Fruit fly (Drosophila melanogaster) whole organism, prepupa: ENCODE measurements around the gene CG5265.

ENCODE experiments used
- Blimp-1 ChIP-seq: fragments of 200-800 bp; sonication (Bioruptor generic); optimal IDR thresholded peaks from 3 replicates; lab custom pipeline; 2017; ENCODE audit warnings: missing biosample characterization, missing genetic modification characterization, mild to moderate bottlenecking, moderate library complexity, missing genetic modification reagents
- CG11294 ChIP-seq: fragments of 200-800 bp; sonication (Bioruptor generic); IDR thresholded peaks from 2 replicates; pipeline ENCODE4 v1.3.6; 2022; ENCODE audit warnings: missing biosample characterization, missing genetic modification characterization
- CG11762 ChIP-seq: fragments of 200-800 bp; sonication (Bioruptor generic); optimal IDR thresholded peaks from 3 replicates; lab custom pipeline; 2016; ENCODE audit warnings: missing biosample characterization, missing genetic modification characterization; ENCODE audit not compliant: insufficient read depth
- CG11902 ChIP-seq: fragments of 200-800 bp; sonication (Bioruptor generic); optimal IDR thresholded peaks from 3 replicates; lab custom pipeline; 2016; ENCODE audit warnings: missing biosample characterization, missing genetic modification characterization
- CG1621 ChIP-seq: fragments of 200-800 bp; sonication (Bioruptor generic); optimal IDR thresholded peaks from 3 replicates; lab custom pipeline; 2018; ENCODE audit warnings: missing biosample characterization, mild to moderate bottlenecking, missing genetic modification characterization
- CG16779 ChIP-seq: fragments of 200-800 bp; sonication (Bioruptor generic); optimal IDR thresholded peaks from 3 replicates; lab custom pipeline; 2017; ENCODE audit warnings: missing biosample characterization, mild to moderate bottlenecking, missing genetic modification characterization
- CG3032 ChIP-seq: fragments of 200-800 bp; optimal IDR thresholded peaks from 2 replicates; lab custom pipeline; 2019; ENCODE audit warnings: missing biosample characterization, mild to moderate bottlenecking, missing genetic modification characterization, moderate library complexity
- CG31627 ChIP-seq: fragments of 200-800 bp; sonication (Bioruptor generic); optimal IDR thresholded peaks from 3 replicates; lab custom pipeline; 2016; ENCODE audit warnings: missing biosample characterization, missing genetic modification characterization
- CG32006 ChIP-seq: fragments of 200-800 bp; sonication (Bioruptor generic); optimal IDR thresholded peaks from 3 replicates; lab custom pipeline; 2017; ENCODE audit warnings: missing biosample characterization, mild to moderate bottlenecking, missing genetic modification characterization
- CG34406 ChIP-seq: fragments of 200-800 bp; sonication (Bioruptor generic); optimal IDR thresholded peaks from 3 replicates; lab custom pipeline; 2016; ENCODE audit warnings: missing biosample characterization, missing genetic modification characterization
- CG3919 ChIP-seq: fragments of 200-800 bp; sonication (Bioruptor generic); optimal IDR thresholded peaks from 3 replicates; lab custom pipeline; 2016; ENCODE audit warnings: missing biosample characterization, missing genetic modification characterization
- CG4318 ChIP-seq: fragments of 200-800 bp; sonication (Bioruptor generic); optimal IDR thresholded peaks from 3 replicates; lab custom pipeline; 2017; ENCODE audit warnings: missing biosample characterization, mild to moderate bottlenecking, missing genetic modification characterization
- CG6163 ChIP-seq: fragments of 200-800 bp; sonication (Bioruptor generic); IDR thresholded peaks from 3 replicates; pipeline ENCODE4 v1.3.6; 2022; ENCODE audit warnings: missing biosample characterization, missing genetic modification characterization
- CG6792 ChIP-seq: fragments of 200-800 bp; sonication (Bioruptor generic); optimal IDR thresholded peaks from 3 replicates; lab custom pipeline; 2016; ENCODE audit warnings: missing biosample characterization, missing genetic modification characterization
- CG6808 ChIP-seq: fragments of 200-800 bp; sonication (Bioruptor generic); optimal IDR thresholded peaks from 3 replicates; lab custom pipeline; 2017; ENCODE audit warnings: missing biosample characterization, missing genetic modification characterization, mild to moderate bottlenecking, moderate library complexity, missing genetic modification reagents
- CG6854 ChIP-seq: fragments of 200-800 bp; sonication (Bioruptor generic); optimal IDR thresholded peaks from 2 replicates; lab custom pipeline; 2017; ENCODE audit warnings: missing biosample characterization, mild to moderate bottlenecking, missing genetic modification characterization
- CG8319 ChIP-seq: fragments of 200-800 bp; sonication (Bioruptor generic); optimal IDR thresholded peaks from 3 replicates; lab custom pipeline; 2016; ENCODE audit warnings: missing biosample characterization, missing genetic modification characterization
- CG8632 ChIP-seq: fragments of 200-800 bp; sonication (Bioruptor generic); optimal IDR thresholded peaks from 3 replicates; lab custom pipeline; 2016; ENCODE audit warnings: missing biosample characterization, missing genetic modification characterization
- CG9139 ChIP-seq: fragments of 200-800 bp; sonication (Bioruptor generic); optimal IDR thresholded peaks from 3 replicates; lab custom pipeline; 2017; ENCODE audit warnings: missing biosample characterization, mild to moderate bottlenecking, missing genetic modification characterization
- Eip78C ChIP-seq: fragments of 200-800 bp; sonication (Bioruptor generic); peaks from one replicate; lab custom pipeline; 2016; ENCODE audit warnings: missing biosample characterization, missing genetic modification characterization
- Eip93F ChIP-seq: fragments of 200-800 bp; sonication (Bioruptor generic); optimal IDR thresholded peaks from 2 replicates; lab custom pipeline; 2016; ENCODE audit warnings: missing biosample characterization, mild to moderate bottlenecking, missing genetic modification characterization
- Ets21C ChIP-seq: fragments of 200-800 bp; sonication (Bioruptor generic); optimal IDR thresholded peaks from 3 replicates; lab custom pipeline; 2016; ENCODE audit warnings: missing biosample characterization, missing genetic modification characterization
- Hr38 ChIP-seq: sonication (Bioruptor generic); optimal IDR thresholded peaks from 2 replicates; lab custom pipeline; 2016; ENCODE audit warnings: missing biosample characterization, missing genetic modification characterization
- Hr39 ChIP-seq: fragments of 200-800 bp; sonication (Bioruptor generic); optimal IDR thresholded peaks from 2 replicates; lab custom pipeline; 2016; ENCODE audit warnings: missing biosample characterization, missing genetic modification characterization
- Hr4 ChIP-seq: fragments of 200-800 bp; sonication (Bioruptor generic); optimal IDR thresholded peaks from 3 replicates; lab custom pipeline; 2016; ENCODE audit warnings: missing biosample characterization, missing genetic modification characterization
- Lpt ChIP-seq: fragments of 200-800 bp; sonication (Bioruptor generic); optimal IDR thresholded peaks from 3 replicates; lab custom pipeline; 2016; ENCODE audit warnings: missing biosample characterization, missing genetic modification characterization
- Met ChIP-seq: fragments of 200-800 bp; sonication (Bioruptor generic); optimal IDR thresholded peaks from 3 replicates; lab custom pipeline; 2016; ENCODE audit warnings: missing biosample characterization, missing genetic modification characterization
- OdsH ChIP-seq: fragments of 200-800 bp; sonication (Bioruptor generic); optimal IDR thresholded peaks from 3 replicates; lab custom pipeline; 2016; ENCODE audit warnings: missing biosample characterization, missing genetic modification characterization
- Sox102F ChIP-seq: fragments of 200-800 bp; sonication (Bioruptor generic); optimal IDR thresholded peaks from 2 replicates; lab custom pipeline; 2016; ENCODE audit warnings: missing biosample characterization, mild to moderate bottlenecking, missing genetic modification characterization
- Sox14 ChIP-seq: fragments of 200-800 bp; sonication (Bioruptor generic); optimal IDR thresholded peaks from 3 replicates; lab custom pipeline; 2016; ENCODE audit warnings: missing biosample characterization, missing genetic modification characterization
- Sox15 ChIP-seq: fragments of 200-800 bp; sonication (Bioruptor generic); optimal IDR thresholded peaks from 3 replicates; lab custom pipeline; 2016; ENCODE audit warnings: missing biosample characterization, missing genetic modification characterization
- cyc ChIP-seq: fragments of 200-800 bp; sonication (Bioruptor generic); optimal IDR thresholded peaks from 3 replicates; lab custom pipeline; 2016; ENCODE audit warnings: missing biosample characterization, missing genetic modification characterization
- dsx ChIP-seq: fragments of 200-800 bp; optimal IDR thresholded peaks from 3 replicates; lab custom pipeline; 2019; ENCODE audit warnings: missing biosample characterization, mild to moderate bottlenecking, missing genetic modification characterization, moderate library complexity; ENCODE audit not compliant: poor library complexity, severe bottlenecking
- eg ChIP-seq: fragments of 200-800 bp; sonication (Bioruptor generic); IDR thresholded peaks from 3 replicates; pipeline ENCODE4 v1.3.6; 2022; ENCODE audit warnings: missing biosample characterization, missing genetic modification characterization
- fd59A ChIP-seq: fragments of 200-800 bp; sonication (Bioruptor generic); optimal IDR thresholded peaks from 2 replicates; lab custom pipeline; 2017; ENCODE audit warnings: missing biosample characterization, mild to moderate bottlenecking, missing genetic modification characterization, missing genetic modification reagents
- fd85E ChIP-seq: fragments of 200-800 bp; sonication (Bioruptor generic); optimal IDR thresholded peaks from 3 replicates; lab custom pipeline; 2016; ENCODE audit warnings: missing biosample characterization, missing genetic modification characterization
- fkh ChIP-seq: fragments of 200-800 bp; sonication (Bioruptor generic); optimal IDR thresholded peaks from 3 replicates; lab custom pipeline; 2017; ENCODE audit warnings: missing biosample characterization, mild to moderate bottlenecking, missing genetic modification characterization, moderate library complexity
- lz ChIP-seq: fragments of 200-800 bp; sonication (Bioruptor generic); optimal IDR thresholded peaks from 3 replicates; lab custom pipeline; 2016; ENCODE audit warnings: missing biosample characterization, missing genetic modification characterization
- net ChIP-seq: fragments of 200-800 bp; sonication (Bioruptor generic); optimal IDR thresholded peaks from 3 replicates; lab custom pipeline; 2016; ENCODE audit warnings: missing biosample characterization, missing genetic modification characterization
- pdm3 ChIP-seq: fragments of 200-800 bp; sonication (Bioruptor generic); optimal IDR thresholded peaks from 3 replicates; lab custom pipeline; 2016; ENCODE audit warnings: missing biosample characterization, missing genetic modification characterization
- salr ChIP-seq, 2 experiments: fragments of 200-800 bp; sonication (Bioruptor generic); optimal IDR thresholded peaks; 3 replicates each; lab custom pipeline; 2016 to 2018; ENCODE audit warnings: missing biosample characterization in 2 of 2, missing genetic modification characterization in 2 of 2, mild to moderate bottlenecking in 1 of 2
- spab ChIP-seq: fragments of 200-800 bp; sonication (Bioruptor generic); optimal IDR thresholded peaks from 2 replicates; lab custom pipeline; 2017; ENCODE audit warnings: missing biosample characterization, mild to moderate bottlenecking, missing genetic modification characterization, missing genetic modification reagents
- ss ChIP-seq, 2 experiments: fragments of 200-800 bp; sonication (Bioruptor generic); optimal IDR thresholded peaks; 2 replicates in 1 of 2; 3 replicates in 1 of 2; lab custom pipeline; 2017 to 2018; ENCODE audit warnings: mild to moderate bottlenecking in 2 of 2, missing biosample characterization in 2 of 2, missing genetic modification characterization in 2 of 2, moderate library complexity in 1 of 2
- vri ChIP-seq: fragments of 200-800 bp; sonication (Bioruptor generic); optimal IDR thresholded peaks from 3 replicates; lab custom pipeline; 2016; ENCODE audit warnings: missing biosample characterization, mild to moderate bottlenecking, missing genetic modification characterization

CG5265 gene

dm6 chr3R:17138699-17139098 lies at the start of gene CG5265:
TSS of gene CG5265 (plus strand) at chr3R:17138999.
- TF ChIP-seq Blimp-1 (GFP tag; lab: Kevin White, UChicago) (no peak), CG11902 (GFP tag; lab: Kevin White, UChicago) (no peak), Eip78C (no peak), OdsH (GFP tag; lab: Kevin White, UChicago) (no peak), Hr38 (GFP tag; lab: Kevin White, UChicago) (no peak)

DNA sequence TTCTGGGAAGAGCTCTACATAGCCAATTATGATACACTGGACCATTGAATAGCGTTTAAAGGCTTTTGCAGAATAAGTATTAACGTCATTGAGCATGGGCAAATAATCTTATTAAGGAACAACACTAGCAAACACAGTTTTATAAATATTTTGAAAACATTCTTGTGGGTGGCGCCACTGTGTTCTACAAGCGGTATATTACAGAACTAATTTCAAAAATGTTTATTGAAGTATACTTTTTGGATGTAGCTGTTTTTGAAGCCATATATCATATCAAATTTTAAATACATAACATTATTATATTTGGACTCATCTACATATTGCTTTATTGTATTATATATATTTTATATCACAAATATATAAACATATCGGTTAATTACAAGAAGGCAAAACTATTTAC lies 29.9 kb upstream of the CG5265 start:
- TF ChIP-seq Blimp-1 (GFP tag; lab: Kevin White, UChicago): no peak
- no peak for TF ChIP-seq Eip78C
- no peak for TF ChIP-seq spab
- no peak for TF ChIP-seq CG6854
- TF ChIP-seq CG31627: no peak
- TF ChIP-seq Met (GFP tag; lab: Kevin White, UChicago): no peak
- TF ChIP-seq CG6792 (GFP tag; lab: Kevin White, UChicago): no peak
- TF ChIP-seq lz (GFP tag; lab: Kevin White, UChicago): no peak
- no peak for TF ChIP-seq Eip93F (GFP tag; lab: Kevin White, UChicago)
- TF ChIP-seq CG3919 (GFP tag; lab: Kevin White, UChicago): no peak
- TF ChIP-seq Hr4 (GFP tag; lab: Kevin White, UChicago): no peak
- TF ChIP-seq CG6163 (GFP tag; lab: Robert Waterston, UW): no peak
- no peak for TF ChIP-seq CG32006 (GFP tag; lab: Kevin White, UChicago)
- TF ChIP-seq Sox15 (GFP tag; lab: Kevin White, UChicago): no peak
- no peak for TF ChIP-seq ss (GFP tag; optimal IDR thresholded peaks at IDR 0.05; lab: Kevin White, UChicago)
- TF ChIP-seq CG4318 (GFP tag; lab: Kevin White, UChicago): no peak
- TF ChIP-seq CG3032: no peak
- TF ChIP-seq Ets21C (GFP tag; lab: Kevin White, UChicago): no peak
- TF ChIP-seq fd85E (GFP tag; lab: Kevin White, UChicago): no peak
- TF ChIP-seq Sox102F (GFP tag; lab: Kevin White, UChicago): no peak

dm6 chr3R:17110880-17111726 lies 27.7 kb upstream of the CG5265 start:
- TF ChIP-seq CG11762 (GFP tag; lab: Kevin White, UChicago) (no peak), CG11294 (GFP tag; lab: Robert Waterston, UW) (no peak), Eip78C (no peak), CG34406 (GFP tag; lab: Kevin White, UChicago) (no peak), Sox15 (GFP tag; lab: Kevin White, UChicago) (no peak), fd59A (no peak), fkh (GFP tag; lab: Kevin White, UChicago) (no peak), CG3032 (no peak), CG1621 (tag; lab: Kevin White, UChicago) (no peak), dsx (GFP tag; lab: Kevin White, UChicago) (peak; percentile 27), CG6163 (GFP tag; lab: Robert Waterston, UW) (no peak), net (no peak), CG16779 (no peak), CG9139 (no peak), Hr39 (no peak), vri (GFP tag; lab: Kevin White, UChicago) (peak; percentile 85), ss (GFP tag; optimal IDR thresholded peaks at IDR 0.05; lab: Kevin White, UChicago) (peak in 1 of 2 experiments; percentile 41), pdm3 (GFP tag; lab: Kevin White, UChicago) (no peak), Hr38 (GFP tag; lab: Kevin White, UChicago) (no peak), Lpt (no peak), CG6808 (GFP tag; lab: Kevin White, UChicago) (no peak), Sox14 (GFP tag; lab: Kevin White, UChicago) (no peak), cyc (GFP tag; lab: Kevin White, UChicago) (no peak), CG8319 (GFP tag; lab: Kevin White, UChicago) (no peak), CG11902 (GFP tag; lab: Kevin White, UChicago) (no peak), spab (no peak), CG8632 (GFP tag; lab: Kevin White, UChicago) (no peak), eg (GFP tag; lab: Robert Waterston, UW) (peak; percentile 12; the same call in 1 of the 3 replicates), salr (GFP tag; optimal IDR thresholded peaks at IDR 0.05; lab: Kevin White, UChicago) (no peak), CG31627 (no peak)
